Worm (Caenorhabditis elegans) whole organism, L4/young adult: ENCODE data around the gene T26A5.8.

ENCODE experiments used
- W03F9.2 ChIP-seq: fragments of 150-350 bp; optimal IDR thresholded peaks from 2 replicates; lab custom pipeline; 2014; ENCODE audit warnings: missing biosample characterization, missing genetic modification characterization
- dao-5 ChIP-seq: sonication (generic microtip); optimal IDR thresholded peaks from 2 replicates; lab custom pipeline; 2016; ENCODE audit warnings: missing genotype, missing genetic modification characterization, moderate library complexity, missing compliant biosample characterization

ce11 chrIII:6446807-6447206 is 15.8 kb downstream of the T26A5.8 start, which contains the start of gene let-721:
- TF ChIP-seq dao-5 (no peak), W03F9.2 (tag; lab: Kevin White, UChicago) (no peak)
